Fruit fly (Drosophila melanogaster) whole organism, embryonic: ENCODE measurements around the gene CG32278.

Source experiments
- CG10209 ChIP-seq: fragments of 200-800 bp; sonication (Bioruptor generic); optimal IDR thresholded peaks from 3 replicates; lab custom pipeline; 2017; ENCODE audit warnings: missing biosample characterization, mild to moderate bottlenecking, missing genetic modification characterization, missing genetic modification reagents
- CG10462 ChIP-seq: fragments of 200-800 bp; sonication (Bioruptor generic); optimal IDR thresholded peaks from 2 replicates; lab custom pipeline; 2016; ENCODE audit warnings: missing biosample characterization, missing genetic modification characterization
- CG12155 ChIP-seq: fragments of 200-800 bp; sonication (Bioruptor generic); optimal IDR thresholded peaks from 3 replicates; lab custom pipeline; 2016; ENCODE audit warnings: missing biosample characterization, missing genetic modification characterization
- CG13424 ChIP-seq: fragments of 200-800 bp; sonication (Bioruptor generic); optimal IDR thresholded peaks from 2 replicates; lab custom pipeline; 2019; ENCODE audit warnings: missing biosample characterization, mild to moderate bottlenecking, missing genetic modification characterization, moderate library complexity
- CG14441 ChIP-seq: fragments of 200-800 bp; sonication (Bioruptor generic); IDR thresholded peaks from 2 replicates; pipeline ENCODE4 v1.3.6; 2022; ENCODE audit warnings: missing biosample characterization, missing genetic modification characterization
- CG15011 ChIP-seq: fragments of 200-800 bp; sonication (Bioruptor generic); optimal IDR thresholded peaks from 3 replicates; lab custom pipeline; 2018; ENCODE audit warnings: missing biosample characterization, mild to moderate bottlenecking, missing genetic modification characterization
- CG17186 ChIP-seq: fragments of 200-800 bp; sonication (Bioruptor generic); optimal IDR thresholded peaks from 3 replicates; lab custom pipeline; 2017; ENCODE audit warnings: missing biosample characterization, missing genetic modification reagents, missing genetic modification characterization
- CG17361 ChIP-seq: fragments of 200-800 bp; sonication (Bioruptor generic); IDR thresholded peaks from 3 replicates; pipeline ENCODE4 v1.3.6; 2022; ENCODE audit warnings: missing biosample characterization, missing genetic modification characterization
- CG17385 ChIP-seq: fragments of 200-800 bp; sonication (Bioruptor generic); optimal IDR thresholded peaks from 3 replicates; lab custom pipeline; 2018; ENCODE audit warnings: missing biosample characterization, mild to moderate bottlenecking, missing genetic modification characterization
- CG17612 ChIP-seq: fragments of 200-800 bp; sonication (Bioruptor generic); IDR thresholded peaks from 2 replicates; pipeline ENCODE4 v1.3.6; 2022; ENCODE audit warnings: missing biosample characterization, missing genetic modification characterization
- CG17802 ChIP-seq: fragments of 200-800 bp; sonication (Bioruptor generic); optimal IDR thresholded peaks from 2 replicates; lab custom pipeline; 2018; ENCODE audit warnings: missing biosample characterization, mild to moderate bottlenecking, missing genetic modification characterization, moderate library complexity
- CG2712 ChIP-seq: fragments of 200-800 bp; optimal IDR thresholded peaks from 3 replicates; lab custom pipeline; 2019; ENCODE audit warnings: missing biosample characterization, mild to moderate bottlenecking, missing genetic modification characterization, moderate library complexity
- CG2889 ChIP-seq: fragments of 200-800 bp; sonication (Bioruptor generic); IDR thresholded peaks from 3 replicates; pipeline ENCODE4 v1.3.6; 2022; ENCODE audit warnings: missing biosample characterization, missing genetic modification characterization
- CG4404 ChIP-seq: fragments of 200-800 bp; sonication (Bioruptor generic); IDR thresholded peaks from 2 replicates; pipeline ENCODE4 v1.3.6; 2022; ENCODE audit warnings: missing biosample characterization, missing genetic modification characterization
- CG4854 ChIP-seq: fragments of 200-800 bp; sonication (Bioruptor generic); optimal IDR thresholded peaks from 2 replicates; lab custom pipeline; 2016; ENCODE audit warnings: missing biosample characterization, missing genetic modification characterization, inconsistent platforms
- CG6654 ChIP-seq: fragments of 200-800 bp; sonication (Bioruptor generic); optimal IDR thresholded peaks from 2 replicates; lab custom pipeline; 2017; ENCODE audit warnings: missing biosample characterization, mild to moderate bottlenecking, missing genetic modification characterization
- CG8765 ChIP-seq: fragments of 200-800 bp; sonication (Bioruptor generic); IDR thresholded peaks from 2 replicates; pipeline ENCODE4 v1.3.6; 2022; ENCODE audit warnings: missing biosample characterization, missing genetic modification characterization
- HLH4C ChIP-seq: fragments of 200-800 bp; sonication (Bioruptor generic); IDR thresholded peaks from 3 replicates; pipeline ENCODE4 v1.3.6; 2022; ENCODE audit warnings: missing biosample characterization, missing genetic modification characterization; ENCODE audit not compliant: partially characterized antibody
- Hand ChIP-seq: fragments of 200-800 bp; sonication (Bioruptor generic); optimal IDR thresholded peaks from 2 replicates; lab custom pipeline; 2017; ENCODE audit warnings: mild to moderate bottlenecking, missing biosample characterization, missing genetic modification reagents, missing genetic modification characterization
- Jarid2 ChIP-seq: fragments of 200-800 bp; sonication (Bioruptor generic); optimal IDR thresholded peaks from 3 replicates; lab custom pipeline; 2017; ENCODE audit warnings: mild to moderate bottlenecking, missing biosample characterization, missing genetic modification reagents, missing genetic modification characterization
- Lpt ChIP-seq: fragments of >200 bp; optimal IDR thresholded peaks from 2 replicates; lab custom pipeline; 2018; ENCODE audit warnings: missing biosample characterization, missing genetic modification characterization
- Med ChIP-seq: fragments of 200-800 bp; sonication (Bioruptor generic); peaks from one replicate; lab custom pipeline; 2016; ENCODE audit warnings: missing biosample characterization, missing genetic modification characterization, mild to moderate bottlenecking, inconsistent platforms, moderate library complexity
- NC2β ChIP-seq: fragments of 200-800 bp; sonication (Bioruptor generic); optimal IDR thresholded peaks from 2 replicates; lab custom pipeline; 2016; ENCODE audit warnings: missing biosample characterization, missing genetic modification characterization
- NK7.1 ChIP-seq: fragments of 200-800 bp; sonication (Bioruptor generic); optimal IDR thresholded peaks from 3 replicates; lab custom pipeline; 2016; ENCODE audit warnings: missing biosample characterization, missing genetic modification characterization
- Oli ChIP-seq: fragments of 200-800 bp; sonication (Bioruptor generic); optimal IDR thresholded peaks from 2 replicates; lab custom pipeline; 2018; ENCODE audit warnings: missing biosample characterization, mild to moderate bottlenecking, missing genetic modification characterization, moderate library complexity
- Optix ChIP-seq: fragments of 200-800 bp; sonication (Bioruptor generic); IDR thresholded peaks from 3 replicates; pipeline ENCODE4 v1.3.6; 2022; ENCODE audit warnings: missing biosample characterization, missing genetic modification characterization
- Usf ChIP-seq: fragments of 200-800 bp; sonication (Bioruptor generic); optimal IDR thresholded peaks from 2 replicates; lab custom pipeline; 2017; ENCODE audit warnings: missing genotype, missing biosample characterization, missing genetic modification characterization
- amos ChIP-seq: fragments of 200-800 bp; sonication (Bioruptor generic); IDR thresholded peaks from 2 replicates; pipeline ENCODE4 v1.3.6; 2022; ENCODE audit warnings: missing biosample characterization, missing genetic modification characterization; ENCODE audit not compliant: partially characterized antibody
- bcd ChIP-seq: fragments of 200-800 bp; sonication (Bioruptor generic); optimal IDR thresholded peaks from 2 replicates; lab custom pipeline; 2017; ENCODE audit warnings: missing biosample characterization, mild to moderate bottlenecking, missing genetic modification characterization
- cas ChIP-seq: fragments of 200-800 bp; sonication (Bioruptor generic); IDR thresholded peaks from 2 replicates; pipeline ENCODE4 v1.3.6; 2022; ENCODE audit warnings: missing biosample characterization, missing genetic modification characterization
- chm ChIP-seq: fragments of 200-800 bp; sonication (Bioruptor generic); IDR thresholded peaks from 2 replicates; pipeline ENCODE4 v1.3.6; 2022; ENCODE audit warnings: missing biosample characterization, missing genetic modification characterization
- dati ChIP-seq: fragments of 200-800 bp; sonication (Bioruptor generic); IDR thresholded peaks from 2 replicates; pipeline ENCODE4 v1.3.6; 2022; ENCODE audit warnings: missing biosample characterization, missing genetic modification characterization
- dpn ChIP-seq, 2 experiments: fragments of 200-800 bp; sonication (Bioruptor generic); optimal IDR thresholded peaks; 3 replicates each; lab custom pipeline; 2016; ENCODE audit warnings: missing biosample characterization in 2 of 2, missing genetic modification characterization in 2 of 2
- ems ChIP-seq: fragments of 200-800 bp; sonication (Bioruptor generic); optimal IDR thresholded peaks from 3 replicates; lab custom pipeline; 2016; ENCODE audit warnings: missing biosample characterization, missing genetic modification characterization
- ewg ChIP-seq: fragments of 200-800 bp; sonication (Bioruptor generic); optimal IDR thresholded peaks from 3 replicates; lab custom pipeline; 2017; ENCODE audit warnings: mild to moderate bottlenecking, missing biosample characterization, missing genetic modification reagents, missing genetic modification characterization
- gem ChIP-seq: fragments of 200-800 bp; sonication (Bioruptor generic); optimal IDR thresholded peaks from 2 replicates; lab custom pipeline; 2019; ENCODE audit warnings: missing biosample characterization, mild to moderate bottlenecking, missing genetic modification characterization, moderate library complexity
- gfzf ChIP-seq: fragments of 200-800 bp; sonication (Bioruptor generic); optimal IDR thresholded peaks from 2 replicates; lab custom pipeline; 2016; ENCODE audit warnings: missing biosample characterization, mild to moderate bottlenecking, missing genetic modification characterization, moderate library complexity
- grn ChIP-seq: fragments of 200-800 bp; sonication (Bioruptor generic); optimal IDR thresholded peaks from 3 replicates; lab custom pipeline; 2017; ENCODE audit warnings: missing biosample characterization, missing genetic modification characterization
- gro ChIP-seq: fragments of 200-800 bp; sonication (Bioruptor generic); optimal IDR thresholded peaks from 2 replicates; lab custom pipeline; 2016; ENCODE audit warnings: missing biosample characterization, missing genetic modification characterization
- insv ChIP-seq, 2 experiments: fragments of 200-800 bp; sonication (Bioruptor generic); optimal IDR thresholded peaks; 3 replicates each; lab custom pipeline; 2016 to 2018; ENCODE audit warnings: missing biosample characterization in 2 of 2, missing genetic modification characterization in 2 of 2
- jing ChIP-seq: fragments of 200-800 bp; sonication (Bioruptor generic); optimal IDR thresholded peaks from 2 replicates; lab custom pipeline; 2018; ENCODE audit warnings: missing biosample characterization, mild to moderate bottlenecking, missing genetic modification characterization
- pan ChIP-seq, 4 experiments: fragments of >200 bp in 3 of 4; fragments of 200-800 bp in 1 of 4; sonication (Bioruptor generic) in 1 of 4; optimal IDR thresholded peaks in 3 of 4; IDR thresholded peaks in 1 of 4; 2 replicates each; pipeline versions ENCODE4 v1.3.6 to Lab custom; 2017 to 2022; ENCODE audit warnings: missing biosample characterization in 2 of 4, missing genetic modification characterization in 2 of 4, mixed read lengths in 1 of 4
- prd ChIP-seq, 3 experiments: fragments of >200 bp in 2 of 3; fragments of 200-800 bp in 1 of 3; sonication (Bioruptor generic) in 1 of 3; optimal IDR thresholded peaks in 2 of 3; IDR thresholded peaks in 1 of 3; 2 replicates in 2 of 3; 3 replicates in 1 of 3; pipeline versions ENCODE4 v1.3.6 to Lab custom; 2017 to 2022; ENCODE audit warnings: missing biosample characterization in 1 of 3, missing genetic modification characterization in 1 of 3
- ranshi ChIP-seq: fragments of 200-800 bp; sonication (Bioruptor generic); IDR thresholded peaks from 2 replicates; pipeline ENCODE4 v1.3.6; 2022; ENCODE audit warnings: missing biosample characterization, missing genetic modification characterization
- rib ChIP-seq: fragments of 200-800 bp; sonication (Bioruptor generic); IDR thresholded peaks from 2 replicates; pipeline ENCODE4 v1.3.6; 2022; ENCODE audit warnings: missing biosample characterization, missing genetic modification characterization
- sna ChIP-seq: fragments of 200-800 bp; sonication (Bioruptor generic); IDR thresholded peaks from 2 replicates; pipeline ENCODE4 v1.3.6; 2022; ENCODE audit warnings: missing biosample characterization, missing genetic modification characterization; ENCODE audit not compliant: partially characterized antibody
- stwl ChIP-seq: fragments of 200-800 bp; sonication (Bioruptor generic); optimal IDR thresholded peaks from 3 replicates; lab custom pipeline; 2018; ENCODE audit warnings: missing biosample characterization, mild to moderate bottlenecking, missing genetic modification characterization, moderate library complexity
- wor ChIP-seq: fragments of 200-800 bp; sonication (Bioruptor generic); IDR thresholded peaks from 2 replicates; pipeline ENCODE4 v1.3.6; 2022; ENCODE audit warnings: missing biosample characterization, missing genetic modification characterization
- zf30C ChIP-seq: fragments of 200-800 bp; sonication (Bioruptor generic); optimal IDR thresholded peaks from 3 replicates; lab custom pipeline; 2018; ENCODE audit warnings: missing biosample characterization, mild to moderate bottlenecking, missing genetic modification characterization

Gene CG32278

dm6 chr3L:3194059-3194458 lies 25.0 kb downstream of the CG32278 start (continued):
- TF ChIP-seq gro (GFP tag; lab: Kevin White, UChicago) (peak; percentile 42), CG6654 (GFP tag; lab: Kevin White, UChicago) (peak; percentile 75), Lpt (GFP tag; lab: Kevin White, UChicago) (no peak), CG17802 (peak; percentile 78), HLH4C (no peak), grn (GFP tag; lab: Kevin White, UChicago) (peak; percentile 20), CG12155 (peak; percentile 84), CG15011 (GFP tag; lab: Kevin White, UChicago) (peak; percentile 83), CG10209 (GFP tag; lab: Kevin White, UChicago) (peak; percentile 92), Hand (GFP tag; lab: Kevin White, UChicago) (peak; percentile 90), Oli (tag; lab: Kevin White, UChicago) (peak; percentile 93), ems (GFP tag; lab: Kevin White, UChicago) (peak; percentile 63), dati (peak; percentile 78; the same call in 1 of the 2 replicates), CG2889 (GFP tag; lab: Robert Waterston, UW) (peak; percentile 81), Med (GFP tag; lab: Kevin White, UChicago) (peak; percentile 91), CG17612 (GFP tag; lab: Robert Waterston, UW) (peak; percentile 70), chm (peak; percentile 95), Jarid2 (peak; percentile 67), NC2β (GFP tag; lab: Kevin White, UChicago) (peak; percentile 43), zf30C (GFP tag; lab: Kevin White, UChicago) (no peak), stwl (tag; lab: Kevin White, UChicago) (peak; percentile 50), ewg (GFP tag; lab: Kevin White, UChicago) (peak; percentile 94), ranshi (GFP tag; lab: Robert Waterston, UW) (peak; percentile 95), sna (GFP tag; lab: Robert Waterston, UW) (no peak), insv (GFP tag; optimal IDR thresholded peaks at IDR 0.05; lab: Kevin White, UChicago) (peak in 1 of 2 experiments; percentile 11), CG2712 (peak; percentile 95), jing (GFP tag; lab: Kevin White, UChicago) (peak; percentile 82), CG10462 (GFP tag; lab: Kevin White, UChicago) (peak; percentile 80), Optix (GFP tag; lab: Robert Waterston, UW) (peak; percentile 85; the same call in 2 of the 3 replicates), prd (optimal IDR thresholded peaks at IDR 0.05; lab: Kevin White, UChicago) (no peak), prd (GFP tag; IDR thresholded peaks at IDR 0.05; lab: Robert Waterston, UW) (peak; percentile 97), CG4854 (GFP tag; lab: Kevin White, UChicago) (peak; percentile 67), CG17186 (peak; percentile 47), bcd (peak; percentile 90), NK7.1 (GFP tag; lab: Kevin White, UChicago) (peak; percentile 46), gfzf (GFP tag; lab: Kevin White, UChicago) (no peak), CG13424 (tag; lab: Kevin White, UChicago) (peak; percentile 93), Usf (GFP tag; lab: Kevin White, UChicago) (peak; percentile 39), wor (GFP tag; lab: Robert Waterston, UW) (peak; percentile 84), gem (tag; lab: Kevin White, UChicago) (peak; percentile 96), CG14441 (GFP tag; lab: Robert Waterston, UW) (peak; percentile 94), dpn (GFP tag; optimal IDR thresholded peaks at IDR 0.05; lab: Kevin White, UChicago) (peak; percentile 40 to 92), cas (GFP tag; lab: Robert Waterston, UW) (peak; percentile 82), CG4404 (GFP tag; lab: Robert Waterston, UW) (peak; percentile 86), CG17361 (GFP tag; lab: Robert Waterston, UW) (peak; percentile 95), CG8765 (peak; percentile 81), rib (GFP tag; lab: Robert Waterston, UW) (peak; percentile 90), amos (GFP tag; lab: Robert Waterston, UW) (no peak), pan (optimal IDR thresholded peaks at IDR 0.05; lab: Kevin White, UChicago) (no peak), pan (GFP tag; optimal IDR thresholded peaks at IDR 0.05 in 1 of 2, IDR thresholded peaks at IDR 0.05 in 1 of 2) (peak in 1 of 2 experiments; percentile 97), CG17385 (GFP tag; lab: Kevin White, UChicago) (peak; percentile 92)
